Worm (Caenorhabditis elegans) whole organism, young adult: ENCODE data around the gene Y17G7B.22.
A peak's percentile ranks its signal among the peaks of the same experiment; 100 is the strongest.

Experiments used
- B0261.1 ChIP-seq: sonication (generic microtip); optimal IDR thresholded peaks from 2 replicates; lab custom pipeline; 2016; ENCODE audit warnings: mild to moderate bottlenecking, missing genetic modification characterization, moderate library complexity, missing compliant biosample characterization
- C17E4.6 ChIP-seq: fragments of 200-800 bp; sonication (Bioruptor generic); IDR thresholded peaks from 2 replicates; pipeline ENCODE4 v1.3.6; 2022; ENCODE audit warnings: missing genetic modification reagents, missing genetic modification characterization, missing compliant biosample characterization
- F49E8.2 ChIP-seq: sonication (generic microtip); optimal IDR thresholded peaks from 3 replicates; lab custom pipeline; 2017; ENCODE audit warnings: missing genetic modification characterization, mild to moderate bottlenecking, missing compliant biosample characterization, antibody characterized with exemption, moderate library complexity; ENCODE audit not compliant: insufficient read depth
- F55B11.4 ChIP-seq: sonication (generic microtip); optimal IDR thresholded peaks from 2 replicates; lab custom pipeline; 2016; ENCODE audit warnings: missing compliant biosample characterization, missing genetic modification characterization, borderline replicate concordance; ENCODE audit not compliant: insufficient read depth
- F57A8.1 ChIP-seq: fragments of 200-800 bp; sonication (Bioruptor generic); optimal IDR thresholded peaks from 2 replicates; lab custom pipeline; 2018; ENCODE audit warnings: mild to moderate bottlenecking, missing genetic modification characterization, moderate library complexity, missing compliant biosample characterization
- K12H6.12 ChIP-seq: fragments of 200-800 bp; sonication (Bioruptor generic); optimal IDR thresholded peaks from 2 replicates; lab custom pipeline; 2018; ENCODE audit warnings: mild to moderate bottlenecking, missing genetic modification characterization, missing compliant biosample characterization
- T26A5.8 ChIP-seq: sonication (generic microtip); optimal IDR thresholded peaks from 2 replicates; lab custom pipeline; 2016; ENCODE audit warnings: missing genetic modification characterization, missing compliant biosample characterization
- Y56A3A.18 ChIP-seq: fragments of 200-800 bp; sonication (Bioruptor generic); IDR thresholded peaks from 2 replicates; pipeline ENCODE4 v1.3.6; 2022; ENCODE audit warnings: missing genetic modification reagents, missing genetic modification characterization, missing compliant biosample characterization
- Y67H2A.10 ChIP-seq: fragments of 200-800 bp; sonication (Bioruptor generic); conservative IDR thresholded peaks from 2 replicates; pipeline ENCODE4 v1.3.6; 2022; ENCODE audit warnings: missing genetic modification reagents, missing genetic modification characterization, missing compliant biosample characterization
- Y95B8A.8 ChIP-seq: fragments of 200-800 bp; sonication (Bioruptor generic); IDR thresholded peaks from 2 replicates; pipeline ENCODE4 v1.3.6; 2022; ENCODE audit warnings: missing genetic modification reagents, missing genetic modification characterization, missing compliant biosample characterization
- atf-7 ChIP-seq: sonication (generic microtip); optimal IDR thresholded peaks from 2 replicates; lab custom pipeline; 2017; ENCODE audit warnings: mild to moderate bottlenecking, missing genetic modification characterization, missing compliant biosample characterization
- ceh-100 ChIP-seq: fragments of 200-800 bp; sonication (Bioruptor generic); IDR thresholded peaks from 2 replicates; pipeline ENCODE4 v1.3.6; 2022; ENCODE audit warnings: missing genetic modification reagents, missing genetic modification characterization, missing compliant biosample characterization
- chd-7 ChIP-seq: sonication (generic microtip); optimal IDR thresholded peaks from 2 replicates; lab custom pipeline; 2016; ENCODE audit warnings: mild to moderate bottlenecking, missing genetic modification characterization, moderate library complexity, missing compliant biosample characterization
- dpl-1 ChIP-seq: fragments of 150-350 bp; optimal IDR thresholded peaks from 2 replicates; lab custom pipeline; 2014; ENCODE audit warnings: missing biosample characterization, missing genetic modification reagents, missing genetic modification characterization
- ets-4 ChIP-seq: fragments of 200-800 bp; sonication (Bioruptor generic); optimal IDR thresholded peaks from 2 replicates; lab custom pipeline; 2018; ENCODE audit warnings: mild to moderate bottlenecking, missing genetic modification characterization, missing compliant biosample characterization
- hmg-20 ChIP-seq: fragments of 200-800 bp; sonication (Bioruptor generic); IDR thresholded peaks from 2 replicates; pipeline ENCODE4 v1.3.6; 2022; ENCODE audit warnings: missing genetic modification reagents, missing genetic modification characterization, missing compliant biosample characterization
- hsf-1 ChIP-seq: fragments of 200-800 bp; sonication (Bioruptor generic); IDR thresholded peaks from 2 replicates; pipeline ENCODE4 v1.3.6; 2022; ENCODE audit warnings: missing genetic modification reagents, missing genetic modification characterization, missing compliant biosample characterization
- let-607 ChIP-seq, 2 experiments: fragments of 200-800 bp in 1 of 2; sonication (Bioruptor generic) in 1 of 2; sonication (generic microtip) in 1 of 2; optimal IDR thresholded peaks; 2 replicates each; lab custom pipeline; 2016 to 2018; ENCODE audit warnings: mild to moderate bottlenecking in 2 of 2, missing compliant biosample characterization in 2 of 2, missing genetic modification characterization in 2 of 2, moderate library complexity in 2 of 2, missing genotype in 1 of 2
- lin-26 ChIP-seq: fragments of 200-800 bp; sonication (Bioruptor generic); IDR thresholded peaks from 2 replicates; pipeline ENCODE4 v1.3.6; 2022; ENCODE audit warnings: missing genetic modification reagents, missing genetic modification characterization, missing compliant biosample characterization
- lir-1 ChIP-seq: fragments of 200-800 bp; sonication (Bioruptor generic); conservative IDR thresholded peaks from 2 replicates; pipeline ENCODE4 v1.3.6; 2022; ENCODE audit warnings: missing genetic modification reagents, missing genetic modification characterization, missing compliant biosample characterization
- lsl-1 ChIP-seq: fragments of 200-800 bp; sonication (Bioruptor generic); optimal IDR thresholded peaks from 2 replicates; lab custom pipeline; 2018; ENCODE audit warnings: mild to moderate bottlenecking, missing genetic modification characterization, moderate library complexity, missing compliant biosample characterization
- lsy-27 ChIP-seq: sonication (generic microtip); optimal IDR thresholded peaks from 2 replicates; lab custom pipeline; 2017; ENCODE audit warnings: missing genetic modification characterization, mild to moderate bottlenecking, missing compliant biosample characterization, antibody characterized with exemption, missing genotype, borderline replicate concordance; ENCODE audit not compliant: insufficient read depth
- madf-3 ChIP-seq: fragments of 200-800 bp; sonication (Bioruptor generic); IDR thresholded peaks from 2 replicates; pipeline ENCODE4 v1.3.6; 2022; ENCODE audit warnings: missing genetic modification reagents, missing genetic modification characterization, missing compliant biosample characterization
- madf-6 ChIP-seq: fragments of 200-800 bp; sonication (Bioruptor generic); IDR thresholded peaks from 2 replicates; pipeline ENCODE4 v1.3.6; 2022; ENCODE audit warnings: missing genetic modification reagents, missing genetic modification characterization, missing compliant biosample characterization
- mel-28 ChIP-seq: sonication (generic microtip); optimal IDR thresholded peaks from 2 replicates; lab custom pipeline; 2016; ENCODE audit warnings: borderline replicate concordance, mild to moderate bottlenecking, missing genetic modification characterization, missing compliant biosample characterization
- nfyb-1 ChIP-seq: fragments of 200-800 bp; sonication (Bioruptor generic); IDR thresholded peaks from 2 replicates; pipeline ENCODE4 v1.3.6; 2022; ENCODE audit warnings: missing genetic modification reagents, missing genetic modification characterization, missing compliant biosample characterization
- nhr-80 ChIP-seq: sonication (generic microtip); optimal IDR thresholded peaks from 2 replicates; lab custom pipeline; 2016; ENCODE audit warnings: missing genetic modification characterization, missing compliant biosample characterization
- pha-4 ChIP-seq: fragments of 150-350 bp; sonication (generic microtip); optimal IDR thresholded peaks from 2 replicates; lab custom pipeline; 2014; ENCODE audit warnings: missing biosample characterization, missing genetic modification reagents, missing genetic modification characterization
- rcor-1 ChIP-seq: fragments of 200-800 bp; sonication (Bioruptor generic); IDR thresholded peaks from 2 replicates; pipeline ENCODE4 v1.3.6; 2022; ENCODE audit warnings: missing genetic modification reagents, missing genetic modification characterization, missing compliant biosample characterization
- sea-2 ChIP-seq: fragments of 200-800 bp; sonication (Bioruptor generic); IDR thresholded peaks from 2 replicates; pipeline ENCODE4 v1.3.6; 2022; ENCODE audit warnings: missing genetic modification characterization, missing compliant biosample characterization
- sptf-2 ChIP-seq: fragments of 200-800 bp; sonication (Bioruptor generic); optimal IDR thresholded peaks from 2 replicates; lab custom pipeline; 2018; ENCODE audit warnings: mild to moderate bottlenecking, missing genetic modification characterization, missing compliant biosample characterization
- tbx-9 ChIP-seq: sonication (generic microtip); optimal IDR thresholded peaks from 2 replicates; lab custom pipeline; 2016; ENCODE audit warnings: borderline replicate concordance, missing genetic modification characterization, inconsistent platforms, missing compliant biosample characterization
- unc-62 ChIP-seq: fragments of 150-350 bp; optimal IDR thresholded peaks from 2 replicates; lab custom pipeline; 2014; ENCODE audit warnings: missing biosample characterization, missing genetic modification reagents, missing genetic modification characterization
- xnd-1 ChIP-seq: sonication (generic microtip); optimal IDR thresholded peaks from 2 replicates; lab custom pipeline; 2016; ENCODE audit warnings: missing genotype, missing genetic modification reagents, missing genetic modification characterization, missing compliant biosample characterization
- ztf-18 ChIP-seq: sonication (generic microtip); optimal IDR thresholded peaks from 2 replicates; lab custom pipeline; 2016; ENCODE audit warnings: missing genotype, mild to moderate bottlenecking, missing genetic modification characterization, missing compliant biosample characterization
- ztf-26 ChIP-seq: sonication (generic microtip); optimal IDR thresholded peaks from 2 replicates; lab custom pipeline; 2017; ENCODE audit warnings: missing genetic modification characterization, missing compliant biosample characterization
- ztf-28 ChIP-seq: fragments of 200-800 bp; sonication (Bioruptor generic); IDR thresholded peaks from 2 replicates; pipeline ENCODE4 v1.3.6; 2022; ENCODE audit warnings: missing genetic modification reagents, missing genetic modification characterization, missing compliant biosample characterization

Gene Y17G7B.22

DNA sequence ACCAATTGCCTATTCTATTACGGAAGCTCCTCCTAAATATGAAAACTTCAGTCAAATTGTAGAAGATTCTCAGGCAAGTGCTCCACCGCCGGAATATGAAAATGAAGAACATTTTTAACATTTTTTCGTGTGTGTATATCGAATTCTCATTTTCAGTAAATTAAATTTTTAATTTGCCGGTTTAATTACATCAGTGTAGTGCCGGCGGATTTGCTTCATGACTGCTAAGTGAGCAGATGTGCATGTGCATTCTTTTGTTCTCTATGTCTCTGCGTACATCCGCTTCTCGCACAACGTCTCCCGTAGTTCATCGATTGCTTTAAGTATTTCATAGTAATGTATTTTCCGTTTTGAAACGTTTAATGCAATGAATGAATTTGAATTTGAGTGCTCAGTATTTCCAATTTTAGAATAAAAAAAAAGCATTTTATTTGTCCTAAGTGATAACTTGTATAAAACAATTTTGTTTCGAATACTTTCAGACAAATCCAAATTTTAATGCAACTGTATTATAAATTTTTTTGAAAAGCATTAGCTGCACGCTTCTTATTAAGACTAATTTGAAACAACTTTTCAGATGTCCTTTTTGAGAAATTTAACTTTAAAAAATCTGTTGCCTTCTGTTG is at the start of gene Y17G7B.22:
Y17G7B.22 (plus strand) TSS at position 576 of the 626 bp plus-strand sequence.
- TF ChIP-seq atf-7 (tag; lab: Kevin White, UChicago) (no peak), F55B11.4 (no peak), ztf-26 (tag; lab: Kevin White, UChicago) (no peak), nfyb-1 (GFP tag; lab: Robert Waterston, UW) (no peak), madf-6 (no peak)

DNA sequence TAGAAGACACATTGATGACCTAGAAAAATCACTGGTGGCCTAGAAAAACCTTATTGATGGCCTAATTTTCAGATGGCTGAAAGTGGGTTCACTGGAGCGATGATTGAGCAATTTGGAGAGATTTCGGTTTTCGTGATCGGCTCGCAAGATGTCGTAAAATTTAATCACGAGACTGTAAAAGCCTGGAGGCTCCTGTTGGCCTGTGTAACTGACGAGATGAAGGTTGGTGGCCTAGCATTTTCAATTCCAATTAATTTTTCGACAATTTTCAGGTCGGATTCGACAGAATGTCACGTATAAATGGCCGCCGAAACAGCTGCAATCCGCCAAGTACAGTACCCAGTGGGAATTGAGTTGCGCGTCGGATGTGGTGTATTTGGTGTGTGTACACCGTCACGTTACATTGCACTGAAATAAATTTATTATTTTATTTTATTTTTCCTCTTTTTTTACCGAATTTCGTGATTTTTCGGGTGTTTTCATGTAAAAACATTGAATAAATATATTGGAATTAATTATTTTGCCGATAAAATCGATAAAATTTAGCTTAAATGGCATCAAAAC is 44.4 kb upstream of the Y17G7B.22 start, which contains the start of gene Y17G7B.12:
Y17G7B.12 (plus strand) TSS at position 547 of the 564 bp plus-strand sequence.
- no peak for TF ChIP-seq F49E8.2 (tag; lab: Kevin White, UChicago)
- TF ChIP-seq pha-4 (tag; lab: Kevin White, UChicago) = no peak
- no peak for TF ChIP-seq ceh-100 (GFP tag; lab: Robert Waterston, UW)
- no peak for TF ChIP-seq lir-1 (GFP tag; lab: Robert Waterston, UW)
- no peak for TF ChIP-seq Y95B8A.8 (GFP tag; lab: Robert Waterston, UW)
- TF ChIP-seq ztf-18 (tag; lab: Kevin White, UChicago) = no peak
- TF ChIP-seq F57A8.1 = no peak
- TF ChIP-seq rcor-1 = no peak
- TF ChIP-seq K12H6.12 (tag; lab: Kevin White, UChicago) = no peak
- no peak for TF ChIP-seq hmg-20
- TF ChIP-seq ztf-28 (GFP tag; lab: Robert Waterston, UW) = no peak
- no peak for TF ChIP-seq sptf-2 (GFP tag; lab: Kevin White, UChicago)
- no peak for TF ChIP-seq Y56A3A.18 (GFP tag; lab: Robert Waterston, UW)
- TF ChIP-seq atf-7 (tag; lab: Kevin White, UChicago) = no peak
- TF ChIP-seq hsf-1 (GFP tag; lab: Robert Waterston, UW) = no peak
- no peak for TF ChIP-seq lsy-27 (tag; lab: Kevin White, UChicago)
- no peak for TF ChIP-seq sea-2 (GFP tag; lab: Robert Waterston, UW)
- no peak for TF ChIP-seq mel-28 (tag; lab: Kevin White, UChicago)
- no peak for TF ChIP-seq dpl-1 (GFP tag; lab: Kevin White, UChicago)
- no peak for TF ChIP-seq C17E4.6 (GFP tag; lab: Robert Waterston, UW)

- peak; percentile 73 to 80 for TF ChIP-seq let-607 (tag; optimal IDR thresholded peaks at IDR 0.05; lab: Kevin White, UChicago)
- TF ChIP-seq nhr-80 = peak; percentile 68
- peak; percentile 15 for TF ChIP-seq lsl-1 (GFP tag; lab: Kevin White, UChicago)
- TF ChIP-seq pha-4 (tag; lab: Kevin White, UChicago) = peak; percentile 66
- peak; percentile 18; the same call in 1 of the 2 replicates for TF ChIP-seq madf-6
- TF ChIP-seq tbx-9 (tag; lab: Kevin White, UChicago) = no peak
- TF ChIP-seq B0261.1 (tag; lab: Kevin White, UChicago) = no peak
- peak; percentile 56 for TF ChIP-seq unc-62 (GFP tag; lab: Kevin White, UChicago)
Measured at ce11 chrII:12027697-12028245, 40.1 kb upstream of the Y17G7B.22 start, which contains the start of gene Y17G7B.8. Gene Y17G7B.8 (minus strand): TSS chrII:12027747.

DNA sequence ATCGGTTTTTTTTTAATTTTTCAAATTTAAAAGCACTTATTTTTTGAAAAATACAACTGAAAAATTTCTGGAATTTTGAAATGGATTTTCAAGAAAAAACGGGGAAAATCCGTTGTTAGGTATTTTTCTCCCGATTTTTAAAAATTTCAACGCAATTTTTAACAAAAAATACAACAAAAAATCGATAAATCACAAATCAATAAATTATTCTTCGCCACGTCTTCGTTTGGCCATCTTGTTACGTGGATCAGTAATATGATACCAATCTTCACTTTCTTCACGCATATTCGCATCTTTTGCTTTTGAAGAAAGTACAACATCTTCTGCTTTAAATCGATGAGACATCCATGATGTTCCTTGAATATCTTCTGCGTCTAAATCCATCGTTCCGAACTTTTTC is 39.1 kb upstream of the Y17G7B.22 start:
- TF ChIP-seq Y67H2A.10 (GFP tag; lab: Robert Waterston, UW) (no peak), chd-7 (no peak), ets-4 (GFP tag; lab: Kevin White, UChicago) (no peak), atf-7 (tag; lab: Kevin White, UChicago) (no peak), ztf-18 (tag; lab: Kevin White, UChicago) (no peak), madf-3 (GFP tag; lab: Robert Waterston, UW) (no peak), xnd-1 (tag; lab: Kevin White, UChicago) (no peak), hsf-1 (GFP tag; lab: Robert Waterston, UW) (no peak), T26A5.8 (no peak), lin-26 (GFP tag; lab: Robert Waterston, UW) (no peak)
